Fruit fly (Drosophila melanogaster) whole organism, embryonic: ENCODE results near the gene Sbp2.
A peak's percentile ranks its signal among the peaks of the same experiment; 100 is the strongest.

Experiments
- Abd-B ChIP-seq: fragments of 200-800 bp; sonication (Bioruptor generic); optimal IDR thresholded peaks from 2 replicates; lab custom pipeline; 2018; ENCODE audit warnings: missing biosample characterization, mild to moderate bottlenecking, missing genetic modification characterization, moderate library complexity
- Antp ChIP-seq: fragments of 200-800 bp; sonication (Bioruptor generic); optimal IDR thresholded peaks from 3 replicates; lab custom pipeline; 2016; ENCODE audit warnings: missing biosample characterization, missing genetic modification characterization
- CG10274 ChIP-seq: fragments of 200-800 bp; sonication (Bioruptor generic); optimal IDR thresholded peaks from 3 replicates; lab custom pipeline; 2017; ENCODE audit warnings: missing biosample characterization, mild to moderate bottlenecking, missing genetic modification characterization
- CG10431 ChIP-seq: fragments of 200-800 bp; sonication (Bioruptor generic); optimal IDR thresholded peaks from 3 replicates; lab custom pipeline; 2018; ENCODE audit warnings: missing biosample characterization, mild to moderate bottlenecking, missing genetic modification characterization
- CG10979 ChIP-seq: fragments of 200-800 bp; sonication (Bioruptor generic); optimal IDR thresholded peaks from 2 replicates; lab custom pipeline; 2018; ENCODE audit warnings: missing biosample characterization, mild to moderate bottlenecking, missing genetic modification characterization, moderate library complexity
- CG11456 ChIP-seq: fragments of 200-800 bp; sonication (Bioruptor generic); IDR thresholded peaks from 3 replicates; pipeline ENCODE4 v1.3.6; 2022; ENCODE audit warnings: missing biosample characterization, missing genetic modification characterization
- CG11723 ChIP-seq: fragments of 200-800 bp; sonication (Bioruptor generic); optimal IDR thresholded peaks from 2 replicates; lab custom pipeline; 2017; ENCODE audit warnings: missing biosample characterization, mild to moderate bottlenecking, missing genetic modification characterization
- CG12104 ChIP-seq: fragments of 200-800 bp; sonication (Bioruptor generic); optimal IDR thresholded peaks from 3 replicates; lab custom pipeline; 2016; ENCODE audit warnings: missing biosample characterization, missing genetic modification characterization
- CG12391 ChIP-seq: fragments of 200-800 bp; sonication (Bioruptor generic); optimal IDR thresholded peaks from 3 replicates; lab custom pipeline; 2018; ENCODE audit warnings: missing biosample characterization, mild to moderate bottlenecking, missing genetic modification characterization, moderate library complexity
- CG13775 ChIP-seq: fragments of 200-800 bp; sonication (Bioruptor generic); optimal IDR thresholded peaks from 3 replicates; lab custom pipeline; 2017; ENCODE audit warnings: missing biosample characterization, mild to moderate bottlenecking, missing genetic modification characterization
- CG14667 ChIP-seq: fragments of 200-800 bp; sonication (Bioruptor generic); IDR thresholded peaks from 2 replicates; pipeline ENCODE4 v1.3.6; 2022; ENCODE audit warnings: missing biosample characterization, missing genetic modification characterization
- CG17186 ChIP-seq: fragments of 200-800 bp; sonication (Bioruptor generic); optimal IDR thresholded peaks from 3 replicates; lab custom pipeline; 2017; ENCODE audit warnings: missing biosample characterization, missing genetic modification reagents, missing genetic modification characterization
- CG17568 ChIP-seq: fragments of 200-800 bp; sonication (Bioruptor generic); optimal IDR thresholded peaks from 2 replicates; lab custom pipeline; 2018; ENCODE audit warnings: missing biosample characterization, mild to moderate bottlenecking, missing genetic modification characterization, moderate library complexity
- CG18764 ChIP-seq: fragments of 200-800 bp; sonication (Bioruptor generic); optimal IDR thresholded peaks from 3 replicates; lab custom pipeline; 2016; ENCODE audit warnings: missing biosample characterization, missing genetic modification characterization
- CG2116 ChIP-seq: fragments of 200-800 bp; sonication (Bioruptor generic); optimal IDR thresholded peaks from 3 replicates; lab custom pipeline; 2018; ENCODE audit warnings: missing biosample characterization, mild to moderate bottlenecking, missing genetic modification characterization
- CG2129 ChIP-seq: fragments of 200-800 bp; sonication (Bioruptor generic); IDR thresholded peaks from 2 replicates; pipeline ENCODE4 v1.3.6; 2022; ENCODE audit warnings: missing biosample characterization, missing genetic modification characterization; ENCODE audit not compliant: partially characterized antibody
- CG30431 ChIP-seq: fragments of 200-800 bp; sonication (Bioruptor generic); optimal IDR thresholded peaks from 2 replicates; lab custom pipeline; 2017; ENCODE audit warnings: missing biosample characterization, missing genetic modification characterization
- CG31388 ChIP-seq: fragments of 200-800 bp; sonication (Bioruptor generic); optimal IDR thresholded peaks from 2 replicates; lab custom pipeline; 2016; ENCODE audit warnings: missing biosample characterization, missing genetic modification characterization
- CG32772 ChIP-seq: fragments of 200-800 bp; sonication (Bioruptor generic); IDR thresholded peaks from 2 replicates; pipeline ENCODE4 v1.3.6; 2022; ENCODE audit warnings: missing biosample characterization, missing genetic modification characterization
- CG33213 ChIP-seq: fragments of 200-800 bp; sonication (Bioruptor generic); optimal IDR thresholded peaks from 3 replicates; lab custom pipeline; 2016; ENCODE audit warnings: missing biosample characterization, missing genetic modification characterization
- CG34422 ChIP-seq: fragments of 200-800 bp; sonication (Bioruptor generic); IDR thresholded peaks from 3 replicates; pipeline ENCODE4 v1.3.6; 2022; ENCODE audit warnings: missing biosample characterization, missing genetic modification characterization
- CG6175 ChIP-seq: fragments of 200-800 bp; sonication (Bioruptor generic); IDR thresholded peaks from 3 replicates; pipeline ENCODE4 v1.3.6; 2022; ENCODE audit warnings: missing biosample characterization, missing genetic modification characterization
- CG6765 ChIP-seq: fragments of 200-800 bp; sonication (Bioruptor generic); optimal IDR thresholded peaks from 3 replicates; lab custom pipeline; 2017; ENCODE audit warnings: missing biosample characterization, mild to moderate bottlenecking, missing genetic modification characterization
- CG6854 ChIP-seq: fragments of 200-800 bp; sonication (Bioruptor generic); optimal IDR thresholded peaks from 3 replicates; lab custom pipeline; 2017; ENCODE audit warnings: missing biosample characterization, mild to moderate bottlenecking, missing genetic modification characterization
- Dek ChIP-seq: fragments of 200-800 bp; sonication (Bioruptor generic); optimal IDR thresholded peaks from 3 replicates; lab custom pipeline; 2019; ENCODE audit warnings: missing biosample characterization, mild to moderate bottlenecking, missing genetic modification characterization, moderate library complexity
- Eip74EF ChIP-seq, 2 experiments: fragments of 200-800 bp in 1 of 2; fragments of >200 bp in 1 of 2; sonication (Bioruptor generic) in 1 of 2; optimal IDR thresholded peaks; 2 replicates each; lab custom pipeline; 2017 to 2019; ENCODE audit warnings: missing biosample characterization in 2 of 2, missing genetic modification characterization in 2 of 2, mild to moderate bottlenecking in 1 of 2, moderate library complexity in 1 of 2
- Elba2 ChIP-seq: fragments of 200-800 bp; sonication (Bioruptor generic); optimal IDR thresholded peaks from 3 replicates; lab custom pipeline; 2016; ENCODE audit warnings: missing biosample characterization, missing genetic modification characterization
- Hey ChIP-seq: fragments of 200-800 bp; sonication (Bioruptor generic); optimal IDR thresholded peaks from 3 replicates; lab custom pipeline; 2018; ENCODE audit warnings: missing biosample characterization, mild to moderate bottlenecking, missing genetic modification characterization
- Hmx ChIP-seq: fragments of 200-800 bp; sonication (Bioruptor generic); optimal IDR thresholded peaks from 2 replicates; lab custom pipeline; 2016; ENCODE audit warnings: missing biosample characterization, missing genetic modification characterization
- Hsf ChIP-seq: fragments of 200-800 bp; sonication (Bioruptor generic); optimal IDR thresholded peaks from 3 replicates; lab custom pipeline; 2016; ENCODE audit warnings: missing biosample characterization, missing genetic modification characterization
- MTF-1 ChIP-seq: fragments of 200-800 bp; sonication (Bioruptor generic); optimal IDR thresholded peaks from 2 replicates; lab custom pipeline; 2018; ENCODE audit warnings: missing biosample characterization, mild to moderate bottlenecking, missing genetic modification characterization, borderline replicate concordance
- Max ChIP-seq: fragments of 200-800 bp; sonication (Bioruptor generic); optimal IDR thresholded peaks from 2 replicates; lab custom pipeline; 2016; ENCODE audit warnings: missing biosample characterization, mild to moderate bottlenecking, missing genetic modification characterization
- Meics ChIP-seq: fragments of 200-800 bp; sonication (Bioruptor generic); optimal IDR thresholded peaks from 2 replicates; lab custom pipeline; 2017; ENCODE audit warnings: missing biosample characterization, mild to moderate bottlenecking, missing genetic modification characterization
- Rx ChIP-seq: fragments of 200-800 bp; sonication (Bioruptor generic); IDR thresholded peaks from 2 replicates; pipeline ENCODE4 v1.3.6; 2022; ENCODE audit warnings: missing biosample characterization, missing genetic modification characterization
- ato ChIP-seq: fragments of 200-800 bp; sonication (Bioruptor generic); IDR thresholded peaks from 2 replicates; pipeline ENCODE4 v1.3.6; 2022; ENCODE audit warnings: missing biosample characterization, missing genetic modification characterization; ENCODE audit not compliant: partially characterized antibody
- chm ChIP-seq: fragments of 200-800 bp; sonication (Bioruptor generic); IDR thresholded peaks from 2 replicates; pipeline ENCODE4 v1.3.6; 2022; ENCODE audit warnings: missing biosample characterization, missing genetic modification characterization
- corto ChIP-seq: fragments of 200-800 bp; sonication (Bioruptor generic); optimal IDR thresholded peaks from 2 replicates; lab custom pipeline; 2016; ENCODE audit warnings: missing biosample characterization, mild to moderate bottlenecking, missing genetic modification characterization, moderate library complexity
- crc ChIP-seq: fragments of 200-800 bp; sonication (Bioruptor generic); optimal IDR thresholded peaks from 2 replicates; lab custom pipeline; 2016; ENCODE audit warnings: missing biosample characterization, missing genetic modification characterization
- crp ChIP-seq, 2 experiments: fragments of 200-800 bp; sonication (Bioruptor generic); optimal IDR thresholded peaks; 2 replicates in 1 of 2; 3 replicates in 1 of 2; lab custom pipeline; 2017; ENCODE audit warnings: missing biosample characterization in 2 of 2, missing genetic modification characterization in 2 of 2, mild to moderate bottlenecking in 1 of 2, moderate library complexity in 1 of 2
- emc ChIP-seq: fragments of 200-800 bp; sonication (Bioruptor generic); optimal IDR thresholded peaks from 2 replicates; lab custom pipeline; 2016; ENCODE audit warnings: missing biosample characterization, missing genetic modification characterization
- gt ChIP-seq: fragments of 200-800 bp; sonication (Bioruptor generic); IDR thresholded peaks from 2 replicates; pipeline ENCODE4 v1.3.6; 2022; ENCODE audit warnings: missing biosample characterization, missing genetic modification characterization
- ham ChIP-seq: fragments of 200-800 bp; sonication (Bioruptor generic); IDR thresholded peaks from 2 replicates; pipeline ENCODE4 v1.3.6; 2022; ENCODE audit warnings: missing biosample characterization, missing genetic modification characterization
- jigr1 ChIP-seq: fragments of 200-800 bp; sonication (Bioruptor generic); IDR thresholded peaks from 3 replicates; pipeline ENCODE4 v1.3.6; 2022; ENCODE audit warnings: missing biosample characterization, missing genetic modification characterization
- kni ChIP-seq: fragments of 200-800 bp; sonication (Bioruptor generic); optimal IDR thresholded peaks from 3 replicates; lab custom pipeline; 2017; ENCODE audit warnings: mild to moderate bottlenecking, missing biosample characterization, missing genetic modification reagents, missing genetic modification characterization
- pum ChIP-seq: fragments of 200-800 bp; sonication (Bioruptor generic); optimal IDR thresholded peaks from 2 replicates; lab custom pipeline; 2016; ENCODE audit warnings: missing biosample characterization, missing genetic modification characterization
- sima ChIP-seq: fragments of 200-800 bp; sonication (Bioruptor generic); optimal IDR thresholded peaks from 2 replicates; lab custom pipeline; 2016; ENCODE audit warnings: missing biosample characterization, missing genetic modification characterization
- tap ChIP-seq: fragments of 200-800 bp; optimal IDR thresholded peaks from 3 replicates; lab custom pipeline; 2019; ENCODE audit warnings: missing biosample characterization, mild to moderate bottlenecking, missing genetic modification characterization, moderate library complexity
- tna ChIP-seq: fragments of 200-800 bp; sonication (Bioruptor generic); IDR thresholded peaks from 2 replicates; pipeline ENCODE4 v1.3.6; 2022; ENCODE audit warnings: missing biosample characterization, missing genetic modification characterization; ENCODE audit not compliant: partially characterized antibody
- vnd ChIP-seq: fragments of 200-800 bp; sonication (Bioruptor generic); IDR thresholded peaks from 3 replicates; pipeline ENCODE4 v1.3.6; 2022; ENCODE audit warnings: missing biosample characterization, missing genetic modification characterization; ENCODE audit not compliant: partially characterized antibody
- wor ChIP-seq: fragments of 200-800 bp; sonication (Bioruptor generic); IDR thresholded peaks from 2 replicates; pipeline ENCODE4 v1.3.6; 2022; ENCODE audit warnings: missing biosample characterization, missing genetic modification characterization

Sbp2 gene

dm6 chr3L:8308891-8309352, 5.0 kb downstream of the Sbp2 start, which contains the start of gene BI-1 (continued):
- TF ChIP-seq wor (GFP tag; lab: Robert Waterston, UW) (peak; percentile 18; the same call in 1 of the 2 replicates), CG12104 (peak; percentile 75), emc (no peak), Dek (tag; lab: Kevin White, UChicago) (peak; percentile 69), CG11456 (GFP tag; lab: Robert Waterston, UW) (no peak), ham (GFP tag; lab: Robert Waterston, UW) (no peak), chm (GFP tag; lab: Robert Waterston, UW) (no peak), Elba2 (GFP tag; lab: Kevin White, UChicago) (no peak), ato (GFP tag; lab: Robert Waterston, UW) (no peak), CG33213 (no peak), CG2116 (peak; percentile 22), CG12391 (tag; lab: Kevin White, UChicago) (peak; percentile 73), crc (no peak), kni (GFP tag; lab: Kevin White, UChicago) (peak; percentile 83), CG18764 (GFP tag; lab: Kevin White, UChicago) (peak; percentile 58), CG30431 (GFP tag; lab: Kevin White, UChicago) (no peak), tna (no peak), sima (GFP tag; lab: Kevin White, UChicago) (no peak), jigr1 (GFP tag; lab: Robert Waterston, UW) (no peak), Max (GFP tag; lab: Kevin White, UChicago) (peak; percentile 83), vnd (GFP tag; lab: Robert Waterston, UW) (no peak), Rx (GFP tag; lab: Robert Waterston, UW) (0 out of 2 replicates have a peak, but pooled peaks have one; percentile 3), Hmx (GFP tag; lab: Kevin White, UChicago) (peak; percentile 30), CG17568 (GFP tag; lab: Kevin White, UChicago) (peak; percentile 4), CG2129 (GFP tag; lab: Robert Waterston, UW) (no peak), tap (tag; lab: Kevin White, UChicago) (no peak), gt (GFP tag; lab: Robert Waterston, UW) (no peak), CG6854 (GFP tag; lab: Kevin White, UChicago) (no peak), CG10431 (peak; percentile 2), Hey (tag; lab: Kevin White, UChicago) (no peak), corto (GFP tag; lab: Kevin White, UChicago) (peak; percentile 17), Abd-B (no peak), CG17186 (peak; percentile 36), pum (peak; percentile 51), CG32772 (GFP tag; lab: Robert Waterston, UW) (peak; percentile 24; the same call in 1 of the 2 replicates), Eip74EF (GFP tag; optimal IDR thresholded peaks at IDR 0.05; lab: Kevin White, UChicago) (no peak), CG10274 (peak; percentile 22), CG6765 (GFP tag; lab: Kevin White, UChicago) (peak; percentile 56), Hsf (GFP tag; lab: Kevin White, UChicago) (peak; percentile 52), Meics (GFP tag; lab: Kevin White, UChicago) (peak; percentile 76), CG34422 (no peak), crp (GFP tag; optimal IDR thresholded peaks at IDR 0.05; lab: Kevin White, UChicago) (peak; percentile 2 to 83), CG31388 (GFP tag; lab: Kevin White, UChicago) (no peak), CG6175 (GFP tag; lab: Robert Waterston, UW) (0 out of 3 replicates have a peak, but pooled peaks have one; percentile 7), MTF-1 (GFP tag; lab: Kevin White, UChicago) (no peak), CG10979 (tag; lab: Kevin White, UChicago) (peak; percentile 61), CG11723 (GFP tag; lab: Kevin White, UChicago) (no peak), CG14667 (GFP tag; lab: Robert Waterston, UW) (no peak), CG13775 (GFP tag; lab: Kevin White, UChicago) (peak; percentile 61), Antp (GFP tag; lab: Kevin White, UChicago) (peak; percentile 43)
